Worm (Caenorhabditis elegans) whole organism, midembryonic: Measurements from ENCODE around the gene Y50D4B.6.

Experiments
- T22C8.4 ChIP-seq: fragments of 200-800 bp; sonication (Bioruptor generic); IDR thresholded peaks from 2 replicates; pipeline ENCODE4 v1.3.6; 2022; ENCODE audit warnings: missing genetic modification characterization, missing compliant biosample characterization
- cog-1 ChIP-seq: sonication (generic microtip); optimal IDR thresholded peaks from 2 replicates; lab custom pipeline; 2016; ENCODE audit warnings: missing genetic modification characterization, missing compliant biosample characterization
- flt-1 ChIP-seq: fragments of 200-800 bp; sonication (Bioruptor generic); IDR thresholded peaks from 2 replicates; pipeline ENCODE4 v1.3.6; 2022; ENCODE audit warnings: missing genetic modification characterization, missing compliant biosample characterization
- klf-2 ChIP-seq: fragments of 200-800 bp; sonication (Bioruptor generic); conservative IDR thresholded peaks from 2 replicates; pipeline ENCODE4 v1.3.6; 2022; ENCODE audit warnings: missing genetic modification reagents, missing genetic modification characterization, missing compliant biosample characterization
- med-1 ChIP-seq: sonication (generic microtip); optimal IDR thresholded peaks from 2 replicates; lab custom pipeline; 2017; ENCODE audit warnings: missing genetic modification characterization, mild to moderate bottlenecking, missing compliant biosample characterization, antibody characterized with exemption, missing genetic modification reagents; ENCODE audit not compliant: insufficient read depth
- ref-1 ChIP-seq: fragments of 200-800 bp; sonication (Bioruptor generic); conservative IDR thresholded peaks from 2 replicates; pipeline ENCODE4 v1.3.6; 2022; ENCODE audit warnings: missing genetic modification reagents, missing genetic modification characterization, missing compliant biosample characterization
- tab-1 ChIP-seq: fragments of 200-800 bp; sonication (Bioruptor generic); IDR thresholded peaks from 2 replicates; pipeline ENCODE4 v1.3.6; 2022; ENCODE audit warnings: missing genetic modification characterization, missing compliant biosample characterization
- ztf-23 ChIP-seq: fragments of 200-800 bp; sonication (Bioruptor generic); IDR thresholded peaks from 2 replicates; pipeline ENCODE4 v1.3.6; 2022; ENCODE audit warnings: missing genetic modification reagents, missing genetic modification characterization, missing compliant biosample characterization

DNA sequence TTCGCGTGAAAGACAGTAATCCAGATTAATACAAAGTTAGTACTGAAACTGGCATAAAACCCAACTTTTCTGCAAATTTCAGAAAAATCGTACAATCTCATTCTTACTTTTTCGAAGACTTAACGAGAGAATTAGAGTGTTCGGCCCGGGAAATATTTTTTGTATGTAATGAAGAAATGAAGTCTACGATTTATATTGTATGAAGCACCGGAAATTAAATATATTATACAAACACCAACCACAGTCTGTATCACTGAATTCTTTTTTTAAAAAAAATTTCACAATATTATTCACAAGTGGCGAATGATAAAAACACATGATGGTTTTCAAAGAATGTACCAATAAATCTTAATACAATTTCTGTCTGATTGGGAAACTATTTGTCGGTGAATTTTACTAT is 19.6 kb upstream of the Y50D4B.6 start, which contains the start of gene str-67:
- TF ChIP-seq cog-1 (tag; lab: Kevin White, UChicago), result no peak
- no peak for TF ChIP-seq T22C8.4 (GFP tag; lab: Robert Waterston, UW)
- TF ChIP-seq tab-1, result no peak
- TF ChIP-seq flt-1 (GFP tag; lab: Robert Waterston, UW), result no peak
- no peak for TF ChIP-seq ref-1 (GFP tag; lab: Robert Waterston, UW)
- no peak for TF ChIP-seq med-1
- TF ChIP-seq klf-2 (GFP tag; lab: Robert Waterston, UW), result no peak
- TF ChIP-seq ztf-23 (GFP tag; lab: Robert Waterston, UW), result no peak
